Worm (Caenorhabditis elegans): ENCODE data around the gene mig-14.

Gene mig-14

ce11 chrII:13741449-13741848 lies at the start of gene mig-14:
mig-14 (plus strand) TSS chrII:13741738.
- no peak for TF ChIP-seq unc-62 (GFP tag; optimal IDR thresholded peaks at IDR 0.05)

ce11 chrII:13694712-13695111 lies 46.8 kb upstream of the mig-14 start, which contains the start of gene rpoa-1:
rpoa-1 (minus strand) TSS chrII:13694795.
- no peak for TF ChIP-seq unc-62 (GFP tag; optimal IDR thresholded peaks at IDR 0.05)

- no peak for TF ChIP-seq unc-62 (GFP tag; optimal IDR thresholded peaks at IDR 0.05)
Measured at ce11 chrII:13695343-13696332, 45.9 kb upstream of the mig-14 start, which contains the start of gene kqt-3. kqt-3 (plus strand) TSS chrII:13696282.

ce11 chrII:13697691-13698090 lies 43.8 kb upstream of the mig-14 start:
- no peak for TF ChIP-seq unc-62 (GFP tag; optimal IDR thresholded peaks at IDR 0.05)

- no peak for TF ChIP-seq unc-62 (GFP tag; optimal IDR thresholded peaks at IDR 0.05)
Measured at ce11 chrII:13711493-13712055, 30.0 kb upstream of the mig-14 start.

- no peak for TF ChIP-seq unc-62 (GFP tag; optimal IDR thresholded peaks at IDR 0.05)
Measured at ce11 chrII:13713239-13713638, 28.3 kb upstream of the mig-14 start.

- no peak for TF ChIP-seq unc-62 (GFP tag; optimal IDR thresholded peaks at IDR 0.05)
Measured at ce11 chrII:13715333-13715732, 26.2 kb upstream of the mig-14 start.

ce11 chrII:13715733-13716132 lies 25.8 kb upstream of the mig-14 start, which contains the start of gene zipt-2.3:
zipt-2.3 (minus strand) TSS chrII:13715879.
- no peak for TF ChIP-seq unc-62 (GFP tag; optimal IDR thresholded peaks at IDR 0.05)

- TF ChIP-seq unc-62 (GFP tag; optimal IDR thresholded peaks at IDR 0.05): no peak
Measured at ce11 chrII:13717393-13718367, 23.9 kb upstream of the mig-14 start.

- no peak for TF ChIP-seq unc-62 (GFP tag; optimal IDR thresholded peaks at IDR 0.05)
Measured at ce11 chrII:13720650-13721049, 20.9 kb upstream of the mig-14 start.

ce11 chrII:13721218-13721617 lies 20.3 kb upstream of the mig-14 start, which contains the start of gene sre-46:
sre-46 (minus strand) TSS chrII:13721318.
- TF ChIP-seq unc-62 (GFP tag; optimal IDR thresholded peaks at IDR 0.05): no peak

ce11 chrII:13722763-13723162 lies 18.8 kb upstream of the mig-14 start, which contains the start of gene Y54G9A.5:
Y54G9A.5 (plus strand) TSS chrII:13723007.
- no peak for TF ChIP-seq unc-62 (GFP tag; optimal IDR thresholded peaks at IDR 0.05)

- no peak for TF ChIP-seq unc-62 (GFP tag; optimal IDR thresholded peaks at IDR 0.05)
Measured at ce11 chrII:13723754-13724153, 17.8 kb upstream of the mig-14 start.

- no peak for TF ChIP-seq unc-62 (GFP tag; optimal IDR thresholded peaks at IDR 0.05)
Measured at ce11 chrII:13725793-13726192, 15.7 kb upstream of the mig-14 start, which contains the start of the genes Y54G9A.7 and bub-3. Y54G9A.7 (minus strand) TSS chrII:13725799. bub-3 (plus strand) TSS chrII:13726062.

- no peak for TF ChIP-seq unc-62 (GFP tag; optimal IDR thresholded peaks at IDR 0.05)
Measured at ce11 chrII:13729416-13729815, 12.1 kb upstream of the mig-14 start, which contains the start of gene Y54G9A.9. Y54G9A.9 (plus strand) TSS chrII:13729716.

Data from whole organism, dauer.